Worm (Caenorhabditis elegans) whole organism, late embryonic: Measurements from ENCODE around the gene nhr-114.

ENCODE experiments used
- fkh-6 ChIP-seq: sonication (generic microtip); optimal IDR thresholded peaks from 2 replicates; lab custom pipeline; 2016; ENCODE audit warnings: missing genetic modification characterization, missing compliant biosample characterization
- gmeb-2 ChIP-seq: sonication (generic microtip); optimal IDR thresholded peaks from 2 replicates; lab custom pipeline; 2016; ENCODE audit warnings: missing genetic modification characterization, inconsistent platforms, missing compliant biosample characterization

- no peak for TF ChIP-seq fkh-6 (tag; lab: Kevin White, UChicago)
- TF ChIP-seq gmeb-2 (tag; lab: Kevin White, UChicago), result no peak
These were observed 11.4 kb upstream of the nhr-114 start, which contains the start of the genes coh-4 and pid-5 for ce11 chrV:4175624-4176023.
